Worm (Caenorhabditis elegans): Measurements from ENCODE around the gene F17E9.5.

DNA sequence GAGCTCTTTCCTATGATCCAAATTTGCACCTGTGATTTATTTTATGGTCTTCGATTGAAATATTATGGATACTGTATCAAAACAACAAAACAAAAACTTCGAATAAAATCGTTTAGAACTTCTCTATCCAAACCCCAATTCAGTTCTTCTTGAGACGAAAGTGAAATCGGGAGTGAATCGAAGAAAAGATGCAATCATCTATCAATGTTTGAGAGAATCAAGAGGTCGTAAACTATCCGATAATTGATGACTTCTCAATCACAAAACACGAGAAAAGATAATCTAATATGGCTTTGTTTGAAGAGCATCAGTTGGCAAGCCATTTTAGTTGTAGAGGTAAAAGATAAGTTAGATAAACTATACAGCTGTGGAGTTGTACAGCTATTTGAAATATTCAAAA, 27.8 kb upstream of the F17E9.5 start:
- TF ChIP-seq ceh-63 (GFP tag; optimal IDR thresholded peaks at IDR 0.05) (no peak), xbp-1 (tag; optimal IDR thresholded peaks at IDR 0.05) (no peak), alr-1 (tag; optimal IDR thresholded peaks at IDR 0.05; ENCODE audit: borderline replicate concordance) (no peak), unc-30 (tag; optimal IDR thresholded peaks at IDR 0.05) (no peak), mef-2 (tag; optimal IDR thresholded peaks at IDR 0.05) (no peak), ceh-8 (GFP tag; optimal IDR thresholded peaks at IDR 0.05) (no peak), fkh-10 (GFP tag; optimal IDR thresholded peaks at IDR 0.05) (no peak), lin-39 (tag; optimal IDR thresholded peaks at IDR 0.05) (no peak), snpc-4 (tag; optimal IDR thresholded peaks at IDR 0.05) (no peak), lin-15B (tag; optimal IDR thresholded peaks at IDR 0.05) (no peak), unc-86 (tag; optimal IDR thresholded peaks at IDR 0.05) (no peak), nhr-20 (tag; optimal IDR thresholded peaks at IDR 0.05) (no peak), nhr-76 (tag; optimal IDR thresholded peaks at IDR 0.05) (no peak)
